Fruit fly (Drosophila melanogaster) whole organism, embryonic: ENCODE results near the gene CG14174.
A peak's percentile ranks its signal among the peaks of the same experiment; 100 is the strongest.

ENCODE experiments used
- B-H2 ChIP-seq: fragments of 200-800 bp; sonication (Bioruptor generic); optimal IDR thresholded peaks from 2 replicates; lab custom pipeline; 2018; ENCODE audit warnings: missing biosample characterization, mild to moderate bottlenecking, missing genetic modification characterization
- CG10543 ChIP-seq: fragments of 200-800 bp; sonication (Bioruptor generic); optimal IDR thresholded peaks from 3 replicates; lab custom pipeline; 2017; ENCODE audit warnings: missing biosample characterization, mild to moderate bottlenecking, missing genetic modification characterization, moderate library complexity
- CG11093 ChIP-seq: fragments of 200-800 bp; sonication (Bioruptor generic); IDR thresholded peaks from 3 replicates; pipeline ENCODE4 v1.3.6; 2022; ENCODE audit warnings: missing biosample characterization, missing genetic modification characterization
- CG11456 ChIP-seq: fragments of 200-800 bp; sonication (Bioruptor generic); IDR thresholded peaks from 3 replicates; pipeline ENCODE4 v1.3.6; 2022; ENCODE audit warnings: missing biosample characterization, missing genetic modification characterization
- CG11696 ChIP-seq: fragments of 200-800 bp; sonication (Bioruptor generic); IDR thresholded peaks from 2 replicates; pipeline ENCODE4 v1.3.6; 2022; ENCODE audit warnings: missing biosample characterization, missing genetic modification characterization
- CG12659 ChIP-seq: fragments of 200-800 bp; sonication (Bioruptor generic); optimal IDR thresholded peaks from 3 replicates; lab custom pipeline; 2017; ENCODE audit warnings: mild to moderate bottlenecking, missing biosample characterization, missing genetic modification reagents, missing genetic modification characterization
- CG16815 ChIP-seq: fragments of 200-800 bp; sonication (Bioruptor generic); optimal IDR thresholded peaks from 3 replicates; lab custom pipeline; 2017; ENCODE audit warnings: missing biosample characterization, mild to moderate bottlenecking, missing genetic modification characterization
- CG2129 ChIP-seq: fragments of 200-800 bp; sonication (Bioruptor generic); IDR thresholded peaks from 2 replicates; pipeline ENCODE4 v1.3.6; 2022; ENCODE audit warnings: missing biosample characterization, missing genetic modification characterization; ENCODE audit not compliant: partially characterized antibody
- CG32767 ChIP-seq: fragments of 200-800 bp; sonication (Bioruptor generic); IDR thresholded peaks from 2 replicates; pipeline ENCODE4 v1.3.6; 2022; ENCODE audit warnings: missing biosample characterization, missing genetic modification characterization
- CG3281 ChIP-seq: fragments of 200-800 bp; sonication (Bioruptor generic); optimal IDR thresholded peaks from 3 replicates; lab custom pipeline; 2017; ENCODE audit warnings: missing biosample characterization, mild to moderate bottlenecking, missing genetic modification characterization
- CG33557 ChIP-seq: fragments of 200-800 bp; sonication (Bioruptor generic); optimal IDR thresholded peaks from 2 replicates; lab custom pipeline; 2019; ENCODE audit warnings: missing biosample characterization, mild to moderate bottlenecking, missing genetic modification characterization, moderate library complexity
- CG4328 ChIP-seq: fragments of 200-800 bp; sonication (Bioruptor generic); optimal IDR thresholded peaks from 3 replicates; lab custom pipeline; 2017; ENCODE audit warnings: missing biosample characterization, missing genetic modification reagents, missing genetic modification characterization
- CG4707 ChIP-seq: fragments of 200-800 bp; sonication (Bioruptor generic); optimal IDR thresholded peaks from 2 replicates; lab custom pipeline; 2018; ENCODE audit warnings: missing biosample characterization, mild to moderate bottlenecking, missing genetic modification characterization, moderate library complexity
- CG7357 ChIP-seq: fragments of 200-800 bp; sonication (Bioruptor generic); IDR thresholded peaks from 3 replicates; pipeline ENCODE4 v1.3.6; 2022; ENCODE audit warnings: missing biosample characterization, missing genetic modification characterization
- CG7839 ChIP-seq: fragments of 200-800 bp; sonication (Bioruptor generic); optimal IDR thresholded peaks from 3 replicates; lab custom pipeline; 2018; ENCODE audit warnings: missing biosample characterization, mild to moderate bottlenecking, missing genetic modification characterization, moderate library complexity
- CG8944 ChIP-seq: fragments of 200-800 bp; sonication (Bioruptor generic); optimal IDR thresholded peaks from 3 replicates; lab custom pipeline; 2016; ENCODE audit warnings: missing biosample characterization, missing genetic modification characterization
- Doc3 ChIP-seq: fragments of 200-800 bp; sonication (Bioruptor generic); IDR thresholded peaks from 3 replicates; pipeline ENCODE4 v1.3.6; 2022; ENCODE audit warnings: missing biosample characterization, missing genetic modification characterization; ENCODE audit not compliant: partially characterized antibody
- Fer1 ChIP-seq: fragments of 200-800 bp; sonication (Bioruptor generic); optimal IDR thresholded peaks from 2 replicates; lab custom pipeline; 2017; ENCODE audit warnings: missing biosample characterization, mild to moderate bottlenecking, missing genetic modification characterization
- Fer2 ChIP-seq: fragments of 200-800 bp; sonication (Bioruptor generic); optimal IDR thresholded peaks from 2 replicates; lab custom pipeline; 2018; ENCODE audit warnings: missing biosample characterization, mild to moderate bottlenecking, missing genetic modification characterization, moderate library complexity
- Gug ChIP-seq: fragments of 200-800 bp; sonication (Bioruptor generic); IDR thresholded peaks from 4 replicates; pipeline ENCODE4 v1.3.6; 2022; ENCODE audit warnings: missing biosample characterization, missing genetic modification characterization
- Hr3 ChIP-seq: fragments of 200-800 bp; sonication (Bioruptor generic); optimal IDR thresholded peaks from 3 replicates; lab custom pipeline; 2016; ENCODE audit warnings: missing biosample characterization, missing genetic modification characterization
- Hr39 ChIP-seq: fragments of >200 bp; optimal IDR thresholded peaks from 2 replicates; lab custom pipeline; 2017
- Hr78 ChIP-seq, 2 experiments: fragments of 200-800 bp in 1 of 2; fragments of >200 bp in 1 of 2; sonication (Bioruptor generic) in 1 of 2; optimal IDR thresholded peaks; 2 replicates each; lab custom pipeline; 2017 to 2019; ENCODE audit warnings: missing biosample characterization in 2 of 2, missing genetic modification characterization in 2 of 2, mild to moderate bottlenecking in 1 of 2, moderate library complexity in 1 of 2
- Hsf ChIP-seq: fragments of 200-800 bp; sonication (Bioruptor generic); optimal IDR thresholded peaks from 3 replicates; lab custom pipeline; 2016; ENCODE audit warnings: missing biosample characterization, missing genetic modification characterization
- Mrtf ChIP-seq: fragments of 200-800 bp; sonication (Bioruptor generic); IDR thresholded peaks from 3 replicates; pipeline ENCODE4 v1.3.6; 2022; ENCODE audit warnings: missing biosample characterization, missing genetic modification characterization
- NK7.1 ChIP-seq: fragments of 200-800 bp; sonication (Bioruptor generic); optimal IDR thresholded peaks from 3 replicates; lab custom pipeline; 2016; ENCODE audit warnings: missing biosample characterization, missing genetic modification characterization
- Poxn ChIP-seq: fragments of 200-800 bp; sonication (Bioruptor generic); IDR thresholded peaks from 2 replicates; pipeline ENCODE4 v1.3.6; 2022; ENCODE audit warnings: missing biosample characterization, missing genetic modification characterization
- Rx ChIP-seq: fragments of 200-800 bp; sonication (Bioruptor generic); IDR thresholded peaks from 2 replicates; pipeline ENCODE4 v1.3.6; 2022; ENCODE audit warnings: missing biosample characterization, missing genetic modification characterization
- Stat92E ChIP-seq, 3 experiments: fragments of >200 bp in 2 of 3; fragments of 200-800 bp in 1 of 3; sonication (Bioruptor generic) in 1 of 3; optimal IDR thresholded peaks; 2 replicates each; lab custom pipeline; 2017 to 2019; ENCODE audit warnings: missing biosample characterization in 3 of 3, missing genetic modification characterization in 3 of 3, mild to moderate bottlenecking in 1 of 3, moderate library complexity in 1 of 3
- Usf ChIP-seq: fragments of 200-800 bp; sonication (Bioruptor generic); optimal IDR thresholded peaks from 2 replicates; lab custom pipeline; 2017; ENCODE audit warnings: missing genotype, missing biosample characterization, missing genetic modification characterization
- Xbp1 ChIP-seq: fragments of 200-800 bp; sonication (Bioruptor generic); optimal IDR thresholded peaks from 3 replicates; lab custom pipeline; 2016; ENCODE audit warnings: missing biosample characterization, mild to moderate bottlenecking, missing genetic modification characterization
- ase ChIP-seq: fragments of 200-800 bp; sonication (Bioruptor generic); IDR thresholded peaks from 3 replicates; pipeline ENCODE4 v1.3.6; 2022; ENCODE audit warnings: missing biosample characterization, missing genetic modification characterization
- cad ChIP-seq: fragments of >200 bp; optimal IDR thresholded peaks from 2 replicates; lab custom pipeline; 2017; ENCODE audit warnings: missing biosample characterization, missing genetic modification characterization
- caup ChIP-seq: fragments of 200-800 bp; sonication (Bioruptor generic); optimal IDR thresholded peaks from 3 replicates; lab custom pipeline; 2017; ENCODE audit warnings: missing biosample characterization, mild to moderate bottlenecking, missing genetic modification characterization, moderate library complexity; ENCODE audit not compliant: severe bottlenecking
- ci ChIP-seq: fragments of 200-800 bp; sonication (Bioruptor generic); IDR thresholded peaks from 3 replicates; pipeline ENCODE4 v1.3.6; 2022; ENCODE audit warnings: missing biosample characterization, missing genetic modification characterization
- exex ChIP-seq: fragments of 200-800 bp; sonication (Bioruptor generic); optimal IDR thresholded peaks from 4 replicates; lab custom pipeline; 2018; ENCODE audit warnings: missing biosample characterization, mild to moderate bottlenecking, missing genetic modification characterization, moderate library complexity
- gce ChIP-seq: fragments of 200-800 bp; sonication (Bioruptor generic); IDR thresholded peaks from 3 replicates; pipeline ENCODE4 v1.3.6; 2022; ENCODE audit warnings: missing biosample characterization, missing genetic modification characterization
- gro ChIP-seq: fragments of 200-800 bp; sonication (Bioruptor generic); optimal IDR thresholded peaks from 2 replicates; lab custom pipeline; 2016; ENCODE audit warnings: missing biosample characterization, missing genetic modification characterization
- gsb ChIP-seq: fragments of 200-800 bp; sonication (Bioruptor generic); IDR thresholded peaks from 2 replicates; pipeline ENCODE4 v1.3.6; 2022; ENCODE audit warnings: missing biosample characterization, missing genetic modification characterization
- jing ChIP-seq: fragments of 200-800 bp; sonication (Bioruptor generic); optimal IDR thresholded peaks from 2 replicates; lab custom pipeline; 2018; ENCODE audit warnings: missing biosample characterization, mild to moderate bottlenecking, missing genetic modification characterization
- klu ChIP-seq: fragments of 200-800 bp; sonication (Bioruptor generic); IDR thresholded peaks from 2 replicates; pipeline ENCODE4 v1.3.6; 2022; ENCODE audit warnings: missing biosample characterization, missing genetic modification characterization
- lbe ChIP-seq: fragments of 200-800 bp; sonication (Bioruptor generic); optimal IDR thresholded peaks from 2 replicates; lab custom pipeline; 2016; ENCODE audit warnings: missing biosample characterization, mild to moderate bottlenecking, missing genetic modification characterization
- lmd ChIP-seq: fragments of 200-800 bp; sonication (Bioruptor generic); IDR thresholded peaks from 2 replicates; pipeline ENCODE4 v1.3.6; 2022; ENCODE audit warnings: missing biosample characterization, missing genetic modification characterization
- pfk ChIP-seq: fragments of 200-800 bp; sonication (Bioruptor generic); optimal IDR thresholded peaks from 2 replicates; lab custom pipeline; 2018; ENCODE audit warnings: missing biosample characterization, mild to moderate bottlenecking, missing genetic modification characterization, moderate library complexity
- salm ChIP-seq: fragments of 200-800 bp; sonication (Bioruptor generic); optimal IDR thresholded peaks from 2 replicates; lab custom pipeline; 2018; ENCODE audit warnings: missing biosample characterization, mild to moderate bottlenecking, missing genetic modification characterization
- ssp ChIP-seq: fragments of 200-800 bp; sonication (Bioruptor generic); IDR thresholded peaks from 2 replicates; pipeline ENCODE4 v1.3.6; 2022; ENCODE audit warnings: missing biosample characterization, missing genetic modification characterization
- stwl ChIP-seq: fragments of 200-800 bp; sonication (Bioruptor generic); optimal IDR thresholded peaks from 3 replicates; lab custom pipeline; 2018; ENCODE audit warnings: missing biosample characterization, mild to moderate bottlenecking, missing genetic modification characterization, moderate library complexity
- twi ChIP-seq: fragments of 200-800 bp; optimal IDR thresholded peaks from 2 replicates; lab custom pipeline; 2019; ENCODE audit warnings: missing biosample characterization, mild to moderate bottlenecking, missing genetic modification characterization, moderate library complexity
- vnd ChIP-seq: fragments of 200-800 bp; sonication (Bioruptor generic); IDR thresholded peaks from 3 replicates; pipeline ENCODE4 v1.3.6; 2022; ENCODE audit warnings: missing biosample characterization, missing genetic modification characterization; ENCODE audit not compliant: partially characterized antibody
- wor ChIP-seq: fragments of 200-800 bp; sonication (Bioruptor generic); IDR thresholded peaks from 2 replicates; pipeline ENCODE4 v1.3.6; 2022; ENCODE audit warnings: missing biosample characterization, missing genetic modification characterization
- yki ChIP-seq: fragments of >200 bp; optimal IDR thresholded peaks from 3 replicates; lab custom pipeline; 2018

Gene CG14174

DNA sequence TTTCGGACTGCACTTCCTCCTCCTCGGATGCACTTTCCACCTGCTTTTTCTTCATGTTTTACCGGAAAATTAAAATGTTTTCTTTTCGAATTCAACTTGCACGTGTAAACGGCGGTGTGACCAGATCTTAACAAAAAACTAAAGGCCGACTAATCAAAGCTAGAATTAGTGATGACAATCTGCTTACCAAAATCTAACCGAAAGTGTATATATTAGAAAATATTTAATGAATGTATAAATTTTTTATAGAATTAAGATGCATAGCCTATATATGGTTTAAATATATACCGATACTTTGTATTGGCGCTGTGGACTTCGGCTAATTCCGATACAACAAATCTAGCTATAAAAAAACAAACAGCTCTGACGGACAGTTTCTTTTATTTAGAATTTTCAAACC is at the start of gene CG14174, which contains the start of gene CG18178 (continued):
- no peak for TF ChIP-seq vnd
- no peak for TF ChIP-seq gce
- TF ChIP-seq exex (tag; lab: Kevin White, UChicago), result peak; percentile 22
- TF ChIP-seq Usf (GFP tag; lab: Kevin White, UChicago), result peak; percentile 38
- peak; percentile 35 for TF ChIP-seq stwl (tag; lab: Kevin White, UChicago)
- TF ChIP-seq gro (GFP tag; lab: Kevin White, UChicago), result no peak
- no peak; the same call in 1 of the 2 replicates for TF ChIP-seq klu (GFP tag; lab: Robert Waterston, UW)
- TF ChIP-seq NK7.1, result no peak
- TF ChIP-seq ci, result peak; percentile 44; the same call in 1 of the 3 replicates
- TF ChIP-seq pfk (GFP tag; lab: Kevin White, UChicago), result no peak
- no peak for TF ChIP-seq salm (tag; lab: Kevin White, UChicago)
- peak; percentile 78 for TF ChIP-seq Fer1 (GFP tag; lab: Kevin White, UChicago)
- peak; percentile 75 for TF ChIP-seq Xbp1
- TF ChIP-seq CG11696 (GFP tag; lab: Robert Waterston, UW), result no peak
- TF ChIP-seq CG4707 (GFP tag; lab: Kevin White, UChicago), result no peak
- TF ChIP-seq jing (GFP tag; lab: Kevin White, UChicago), result peak; percentile 11
- peak; percentile 47 for TF ChIP-seq CG16815 (GFP tag; lab: Kevin White, UChicago)
- peak; percentile 78 for TF ChIP-seq CG7839 (tag; lab: Kevin White, UChicago)
- peak; percentile 69 for TF ChIP-seq CG10543
- 0 out of 3 replicates have a peak, but pooled peaks have one; percentile 42 for TF ChIP-seq ase (GFP tag; lab: Robert Waterston, UW)
- no peak for TF ChIP-seq Poxn
- no peak for TF ChIP-seq CG8944 (GFP tag; lab: Kevin White, UChicago)
- no peak for TF ChIP-seq Doc3 (GFP tag; lab: Robert Waterston, UW)
- peak; percentile 45 for TF ChIP-seq ssp (GFP tag; lab: Robert Waterston, UW)
- TF ChIP-seq twi (tag; lab: Kevin White, UChicago), result peak; percentile 76
- TF ChIP-seq B-H2 (GFP tag; lab: Kevin White, UChicago), result peak; percentile 85
- no peak for TF ChIP-seq CG11456 (GFP tag; lab: Robert Waterston, UW)
- TF ChIP-seq Hr78 (GFP tag; optimal IDR thresholded peaks at IDR 0.05; lab: Kevin White, UChicago), result no peak
- TF ChIP-seq CG4328 (GFP tag; lab: Kevin White, UChicago), result peak; percentile 35
- peak; percentile 73 for TF ChIP-seq CG33557
- TF ChIP-seq Stat92E (GFP tag; optimal IDR thresholded peaks at IDR 0.05; lab: Kevin White, UChicago), result no peak
- TF ChIP-seq Mrtf, result no peak
- peak; percentile 70 for TF ChIP-seq CG3281 (GFP tag; lab: Kevin White, UChicago)
- peak; percentile 77 for TF ChIP-seq CG12659 (GFP tag; lab: Kevin White, UChicago)
- TF ChIP-seq CG11093 (GFP tag; lab: Robert Waterston, UW), result no peak; the same call in 2 of the 3 replicates
- peak; percentile 68 for TF ChIP-seq lmd (GFP tag; lab: Robert Waterston, UW)
- peak; percentile 13; the same call in 1 of the 4 replicates for TF ChIP-seq Gug (GFP tag; lab: Robert Waterston, UW)
- no peak for TF ChIP-seq gsb (GFP tag; lab: Robert Waterston, UW)
- TF ChIP-seq Fer2 (tag; lab: Kevin White, UChicago), result peak; percentile 63
- peak; percentile 25 for TF ChIP-seq Hsf (GFP tag; lab: Kevin White, UChicago)
- TF ChIP-seq caup (GFP tag; lab: Kevin White, UChicago), result peak; percentile 57
- peak; percentile 51 for TF ChIP-seq lbe (GFP tag; lab: Kevin White, UChicago)
- no peak for TF ChIP-seq yki (lab: Kevin White, UChicago)
- peak; percentile 56; the same call in 1 of the 2 replicates for TF ChIP-seq wor (GFP tag; lab: Robert Waterston, UW)
- 0 out of 2 replicates have a peak, but pooled peaks have one; percentile 22 for TF ChIP-seq CG2129
- TF ChIP-seq Rx (GFP tag; lab: Robert Waterston, UW), result no peak
- no peak for TF ChIP-seq Hr39
- no peak for TF ChIP-seq CG7357
- 0 out of 2 replicates have a peak, but pooled peaks have one; percentile 60 for TF ChIP-seq CG32767 (GFP tag; lab: Robert Waterston, UW)
- peak; percentile 66 for TF ChIP-seq Hr3 (GFP tag; lab: Kevin White, UChicago)
- no peak for TF ChIP-seq cad
